Worm (Caenorhabditis elegans) whole organism, L4 larva: ENCODE data around the gene F32D1.7.

Source experiments
- ZK546.5 ChIP-seq, 2 experiments: sonication (generic microtip); optimal IDR thresholded peaks; 2 replicates each; lab custom pipeline; 2017; ENCODE audit warnings: missing biosample characterization in 2 of 2, missing genetic modification characterization in 2 of 2
- dpl-1 ChIP-seq: fragments of 150-350 bp; optimal IDR thresholded peaks from 2 replicates; lab custom pipeline; 2014; ENCODE audit warnings: missing biosample characterization, missing genetic modification reagents, missing genetic modification characterization
- hlh-11 ChIP-seq: fragments of 200-800 bp; sonication (Bioruptor generic); optimal IDR thresholded peaks from 2 replicates; lab custom pipeline; 2018; ENCODE audit warnings: mild to moderate bottlenecking, missing genetic modification characterization, missing compliant biosample characterization
- lin-15B ChIP-seq: fragments of 150-350 bp; sonication (generic microtip); optimal IDR thresholded peaks from 3 replicates; lab custom pipeline; 2014; ENCODE audit warnings: missing biosample characterization, missing genetic modification characterization
- lin-39 ChIP-seq: fragments of 150-350 bp; optimal IDR thresholded peaks from 2 replicates; lab custom pipeline; 2014; ENCODE audit warnings: missing biosample characterization, missing genetic modification reagents, missing genetic modification characterization
- lir-3 ChIP-seq: sonication (generic microtip); optimal IDR thresholded peaks from 2 replicates; lab custom pipeline; 2016; ENCODE audit warnings: mild to moderate bottlenecking, missing genetic modification characterization, missing compliant biosample characterization
- nhr-6 ChIP-seq: fragments of 150-350 bp; optimal IDR thresholded peaks from 2 replicates; lab custom pipeline; 2014; ENCODE audit warnings: missing biosample characterization, missing genetic modification characterization
- ztf-11 ChIP-seq: fragments of 150-350 bp; optimal IDR thresholded peaks from 2 replicates; lab custom pipeline; 2014; ENCODE audit warnings: missing biosample characterization, missing genetic modification characterization

ce11 chrV:4382298-4382697 is 6.3 kb upstream of the F32D1.7 start, which contains the start of gene F13A2.1:
- no peak for TF ChIP-seq lin-39 (tag; lab: Kevin White, UChicago)
- TF ChIP-seq dpl-1 (GFP tag; lab: Kevin White, UChicago): no peak
- no peak for TF ChIP-seq ztf-11
- TF ChIP-seq nhr-6 (tag; lab: Kevin White, UChicago): no peak
- TF ChIP-seq lir-3: no peak
- no peak for TF ChIP-seq lin-15B
- no peak for TF ChIP-seq ZK546.5 (tag; optimal IDR thresholded peaks at IDR 0.05; lab: Kevin White, UChicago)
- TF ChIP-seq hlh-11 (tag; lab: Kevin White, UChicago): no peak
